Fruit fly (Drosophila melanogaster) whole organism, prepupa: ENCODE measurements around the gene CG31493.

Source experiments
- CG10669 ChIP-seq: fragments of 200-800 bp; sonication (Bioruptor generic); optimal IDR thresholded peaks from 3 replicates; lab custom pipeline; 2018; ENCODE audit warnings: missing biosample characterization, mild to moderate bottlenecking, missing genetic modification characterization, moderate library complexity
- CG11294 ChIP-seq: fragments of 200-800 bp; sonication (Bioruptor generic); IDR thresholded peaks from 2 replicates; pipeline ENCODE4 v1.3.6; 2022; ENCODE audit warnings: missing biosample characterization, missing genetic modification characterization
- CG11762 ChIP-seq: fragments of 200-800 bp; sonication (Bioruptor generic); optimal IDR thresholded peaks from 3 replicates; lab custom pipeline; 2016; ENCODE audit warnings: missing biosample characterization, missing genetic modification characterization; ENCODE audit not compliant: insufficient read depth
- CG1621 ChIP-seq: fragments of 200-800 bp; sonication (Bioruptor generic); optimal IDR thresholded peaks from 3 replicates; lab custom pipeline; 2018; ENCODE audit warnings: missing biosample characterization, mild to moderate bottlenecking, missing genetic modification characterization
- CG3032 ChIP-seq: fragments of 200-800 bp; optimal IDR thresholded peaks from 2 replicates; lab custom pipeline; 2019; ENCODE audit warnings: missing biosample characterization, mild to moderate bottlenecking, missing genetic modification characterization, moderate library complexity
- CG31627 ChIP-seq: fragments of 200-800 bp; sonication (Bioruptor generic); optimal IDR thresholded peaks from 3 replicates; lab custom pipeline; 2016; ENCODE audit warnings: missing biosample characterization, missing genetic modification characterization
- CG32006 ChIP-seq: fragments of 200-800 bp; sonication (Bioruptor generic); optimal IDR thresholded peaks from 3 replicates; lab custom pipeline; 2017; ENCODE audit warnings: missing biosample characterization, mild to moderate bottlenecking, missing genetic modification characterization
- CG34406 ChIP-seq: fragments of 200-800 bp; sonication (Bioruptor generic); optimal IDR thresholded peaks from 3 replicates; lab custom pipeline; 2016; ENCODE audit warnings: missing biosample characterization, missing genetic modification characterization
- CG4318 ChIP-seq: fragments of 200-800 bp; sonication (Bioruptor generic); optimal IDR thresholded peaks from 3 replicates; lab custom pipeline; 2017; ENCODE audit warnings: missing biosample characterization, mild to moderate bottlenecking, missing genetic modification characterization
- CG6163 ChIP-seq: fragments of 200-800 bp; sonication (Bioruptor generic); IDR thresholded peaks from 3 replicates; pipeline ENCODE4 v1.3.6; 2022; ENCODE audit warnings: missing biosample characterization, missing genetic modification characterization
- CG6276 ChIP-seq: fragments of 200-800 bp; sonication (Bioruptor generic); optimal IDR thresholded peaks from 2 replicates; lab custom pipeline; 2017; ENCODE audit warnings: missing biosample characterization, mild to moderate bottlenecking, missing genetic modification characterization
- CG6792 ChIP-seq: fragments of 200-800 bp; sonication (Bioruptor generic); optimal IDR thresholded peaks from 3 replicates; lab custom pipeline; 2016; ENCODE audit warnings: missing biosample characterization, missing genetic modification characterization
- CG6808 ChIP-seq: fragments of 200-800 bp; sonication (Bioruptor generic); optimal IDR thresholded peaks from 3 replicates; lab custom pipeline; 2017; ENCODE audit warnings: missing biosample characterization, missing genetic modification characterization, mild to moderate bottlenecking, moderate library complexity, missing genetic modification reagents
- CG6854 ChIP-seq: fragments of 200-800 bp; sonication (Bioruptor generic); optimal IDR thresholded peaks from 2 replicates; lab custom pipeline; 2017; ENCODE audit warnings: missing biosample characterization, mild to moderate bottlenecking, missing genetic modification characterization
- CG7368 ChIP-seq: fragments of 200-800 bp; sonication (Bioruptor generic); optimal IDR thresholded peaks from 3 replicates; lab custom pipeline; 2016; ENCODE audit warnings: missing biosample characterization, missing genetic modification characterization
- CG8119 ChIP-seq: fragments of 200-800 bp; sonication (Bioruptor generic); IDR thresholded peaks from 3 replicates; pipeline ENCODE4 v1.3.6; 2022; ENCODE audit warnings: missing biosample characterization, missing genetic modification characterization
- CG8319 ChIP-seq: fragments of 200-800 bp; sonication (Bioruptor generic); optimal IDR thresholded peaks from 3 replicates; lab custom pipeline; 2016; ENCODE audit warnings: missing biosample characterization, missing genetic modification characterization
- CG8632 ChIP-seq: fragments of 200-800 bp; sonication (Bioruptor generic); optimal IDR thresholded peaks from 3 replicates; lab custom pipeline; 2016; ENCODE audit warnings: missing biosample characterization, missing genetic modification characterization
- CG9139 ChIP-seq: fragments of 200-800 bp; sonication (Bioruptor generic); optimal IDR thresholded peaks from 3 replicates; lab custom pipeline; 2017; ENCODE audit warnings: missing biosample characterization, mild to moderate bottlenecking, missing genetic modification characterization
- Eip75B ChIP-seq: fragments of 200-800 bp; sonication (Bioruptor generic); optimal IDR thresholded peaks from 3 replicates; lab custom pipeline; 2016; ENCODE audit warnings: missing biosample characterization, missing genetic modification characterization
- Eip78C ChIP-seq: fragments of 200-800 bp; sonication (Bioruptor generic); peaks from one replicate; lab custom pipeline; 2016; ENCODE audit warnings: missing biosample characterization, missing genetic modification characterization
- Hr38 ChIP-seq: sonication (Bioruptor generic); optimal IDR thresholded peaks from 2 replicates; lab custom pipeline; 2016; ENCODE audit warnings: missing biosample characterization, missing genetic modification characterization
- Hr4 ChIP-seq: fragments of 200-800 bp; sonication (Bioruptor generic); optimal IDR thresholded peaks from 3 replicates; lab custom pipeline; 2016; ENCODE audit warnings: missing biosample characterization, missing genetic modification characterization
- Lpt ChIP-seq: fragments of 200-800 bp; sonication (Bioruptor generic); optimal IDR thresholded peaks from 3 replicates; lab custom pipeline; 2016; ENCODE audit warnings: missing biosample characterization, missing genetic modification characterization
- Met ChIP-seq: fragments of 200-800 bp; sonication (Bioruptor generic); optimal IDR thresholded peaks from 3 replicates; lab custom pipeline; 2016; ENCODE audit warnings: missing biosample characterization, missing genetic modification characterization
- OdsH ChIP-seq: fragments of 200-800 bp; sonication (Bioruptor generic); optimal IDR thresholded peaks from 3 replicates; lab custom pipeline; 2016; ENCODE audit warnings: missing biosample characterization, missing genetic modification characterization
- Sox102F ChIP-seq: fragments of 200-800 bp; sonication (Bioruptor generic); optimal IDR thresholded peaks from 2 replicates; lab custom pipeline; 2016; ENCODE audit warnings: missing biosample characterization, mild to moderate bottlenecking, missing genetic modification characterization
- Sox14 ChIP-seq: fragments of 200-800 bp; sonication (Bioruptor generic); optimal IDR thresholded peaks from 3 replicates; lab custom pipeline; 2016; ENCODE audit warnings: missing biosample characterization, missing genetic modification characterization
- Sox15 ChIP-seq: fragments of 200-800 bp; sonication (Bioruptor generic); optimal IDR thresholded peaks from 3 replicates; lab custom pipeline; 2016; ENCODE audit warnings: missing biosample characterization, missing genetic modification characterization
- achi ChIP-seq: fragments of 200-800 bp; sonication (Bioruptor generic); optimal IDR thresholded peaks from 3 replicates; lab custom pipeline; 2016; ENCODE audit warnings: missing biosample characterization, missing genetic modification characterization
- dac ChIP-seq: fragments of 200-800 bp; sonication (Bioruptor generic); optimal IDR thresholded peaks from 2 replicates; lab custom pipeline; 2017; ENCODE audit warnings: missing biosample characterization, mild to moderate bottlenecking, missing genetic modification characterization
- dsx ChIP-seq: fragments of 200-800 bp; optimal IDR thresholded peaks from 3 replicates; lab custom pipeline; 2019; ENCODE audit warnings: missing biosample characterization, mild to moderate bottlenecking, missing genetic modification characterization, moderate library complexity; ENCODE audit not compliant: poor library complexity, severe bottlenecking
- eg ChIP-seq: fragments of 200-800 bp; sonication (Bioruptor generic); IDR thresholded peaks from 3 replicates; pipeline ENCODE4 v1.3.6; 2022; ENCODE audit warnings: missing biosample characterization, missing genetic modification characterization
- esn ChIP-seq: fragments of 200-800 bp; sonication (Bioruptor generic); optimal IDR thresholded peaks from 2 replicates; lab custom pipeline; 2016; ENCODE audit warnings: missing biosample characterization, mild to moderate bottlenecking, missing genetic modification characterization, moderate library complexity
- fd85E ChIP-seq: fragments of 200-800 bp; sonication (Bioruptor generic); optimal IDR thresholded peaks from 3 replicates; lab custom pipeline; 2016; ENCODE audit warnings: missing biosample characterization, missing genetic modification characterization
- fkh ChIP-seq: fragments of 200-800 bp; sonication (Bioruptor generic); optimal IDR thresholded peaks from 3 replicates; lab custom pipeline; 2017; ENCODE audit warnings: missing biosample characterization, mild to moderate bottlenecking, missing genetic modification characterization, moderate library complexity
- lz ChIP-seq: fragments of 200-800 bp; sonication (Bioruptor generic); optimal IDR thresholded peaks from 3 replicates; lab custom pipeline; 2016; ENCODE audit warnings: missing biosample characterization, missing genetic modification characterization
- pdm3 ChIP-seq: fragments of 200-800 bp; sonication (Bioruptor generic); optimal IDR thresholded peaks from 3 replicates; lab custom pipeline; 2016; ENCODE audit warnings: missing biosample characterization, missing genetic modification characterization
- salr ChIP-seq, 2 experiments: fragments of 200-800 bp; sonication (Bioruptor generic); optimal IDR thresholded peaks; 3 replicates each; lab custom pipeline; 2016 to 2018; ENCODE audit warnings: missing biosample characterization in 2 of 2, missing genetic modification characterization in 2 of 2, mild to moderate bottlenecking in 1 of 2
- spab ChIP-seq: fragments of 200-800 bp; sonication (Bioruptor generic); optimal IDR thresholded peaks from 2 replicates; lab custom pipeline; 2017; ENCODE audit warnings: missing biosample characterization, mild to moderate bottlenecking, missing genetic modification characterization, missing genetic modification reagents
- ss ChIP-seq, 2 experiments: fragments of 200-800 bp; sonication (Bioruptor generic); optimal IDR thresholded peaks; 2 replicates in 1 of 2; 3 replicates in 1 of 2; lab custom pipeline; 2017 to 2018; ENCODE audit warnings: mild to moderate bottlenecking in 2 of 2, missing biosample characterization in 2 of 2, missing genetic modification characterization in 2 of 2, moderate library complexity in 1 of 2
- svp ChIP-seq: fragments of 200-800 bp; sonication (Bioruptor generic); peaks from one replicate; lab custom pipeline; 2016; ENCODE audit warnings: missing biosample characterization, missing genetic modification characterization
- vri ChIP-seq: fragments of 200-800 bp; sonication (Bioruptor generic); optimal IDR thresholded peaks from 3 replicates; lab custom pipeline; 2016; ENCODE audit warnings: missing biosample characterization, mild to moderate bottlenecking, missing genetic modification characterization

The CG31493 gene

DNA sequence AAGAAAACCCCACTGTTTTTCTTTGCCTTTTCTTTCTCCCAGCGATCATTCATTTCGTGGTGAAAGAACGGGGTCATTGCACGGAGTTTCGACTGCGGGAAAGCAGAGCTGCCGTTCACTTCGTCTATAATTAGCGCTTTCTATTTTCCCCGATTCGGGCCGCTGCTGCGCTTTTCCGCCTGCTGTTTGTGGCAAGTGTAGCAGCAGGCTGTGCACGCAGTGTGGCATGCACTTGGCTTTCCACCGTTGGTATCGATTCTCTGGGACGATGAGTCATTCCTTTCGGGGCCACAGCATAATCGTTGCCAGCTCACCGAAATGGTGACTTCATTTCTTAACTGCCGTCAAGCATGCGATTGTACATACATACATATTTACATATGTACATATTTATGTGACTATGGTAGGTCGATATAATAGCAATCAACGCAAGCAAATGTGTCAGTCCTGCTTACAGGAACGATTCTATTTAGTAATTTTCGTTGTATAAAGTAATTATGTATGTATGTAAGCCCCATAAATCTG lies 42.5 kb upstream of the CG31493 start (continued):
- TF ChIP-seq ss (GFP tag; optimal IDR thresholded peaks at IDR 0.05; lab: Kevin White, UChicago), result peak; percentile 3 to 87
- TF ChIP-seq Eip75B (GFP tag; lab: Kevin White, UChicago), result no peak
- TF ChIP-seq CG8319 (GFP tag; lab: Kevin White, UChicago), result no peak
- no peak for TF ChIP-seq CG6276
- peak; percentile 57 for TF ChIP-seq svp (GFP tag; lab: Kevin White, UChicago)
- TF ChIP-seq CG10669 (GFP tag; lab: Kevin White, UChicago), result no peak
- no peak for TF ChIP-seq achi (GFP tag; lab: Kevin White, UChicago)
- no peak for TF ChIP-seq CG11762 (GFP tag; lab: Kevin White, UChicago)
- TF ChIP-seq Sox15, result no peak
- TF ChIP-seq CG3032 (tag; lab: Kevin White, UChicago), result no peak
- no peak for TF ChIP-seq OdsH

DNA sequence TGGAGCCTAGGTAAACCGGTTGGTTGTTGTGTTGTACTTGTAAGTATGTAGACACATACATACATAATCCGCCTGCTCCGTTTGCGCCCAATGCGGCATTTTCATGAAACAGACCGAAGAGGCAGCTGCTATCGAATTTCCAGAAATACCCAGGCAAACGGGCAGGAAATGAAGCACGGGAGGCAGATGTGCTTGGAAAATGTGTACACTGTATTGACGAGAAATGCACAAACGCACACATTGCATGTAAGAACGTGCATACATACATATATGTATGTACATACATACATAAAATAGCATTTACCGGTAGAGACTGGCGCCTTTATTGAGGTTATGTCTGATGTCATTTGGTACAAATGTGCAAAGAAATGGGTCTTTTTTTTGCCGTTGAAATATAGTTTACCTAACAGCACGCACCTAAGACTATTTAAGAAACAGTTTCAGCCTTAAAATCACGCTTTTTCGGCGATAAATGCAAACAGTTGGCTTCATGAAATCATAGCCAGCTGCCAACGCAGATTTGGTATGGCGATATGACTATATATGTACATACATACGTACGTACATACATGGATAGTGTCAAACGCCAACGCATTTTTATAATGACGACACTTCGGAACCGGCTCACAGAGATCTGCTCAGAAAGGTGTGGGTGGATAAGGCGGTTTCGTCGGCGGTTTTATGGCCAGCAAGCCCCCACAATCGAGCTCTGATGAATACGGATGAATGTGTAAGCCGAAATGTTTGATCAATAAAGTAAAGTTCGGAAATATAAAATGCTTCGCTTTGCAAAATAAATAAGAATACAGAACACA lies 41.6 kb upstream of the CG31493 start:
- TF ChIP-seq CG6808 (GFP tag; lab: Kevin White, UChicago) (peak; percentile 35), CG6854 (peak; percentile 2), fd85E (GFP tag; lab: Kevin White, UChicago) (no peak), fkh (GFP tag; lab: Kevin White, UChicago) (peak; percentile 42), dsx (GFP tag; lab: Kevin White, UChicago) (peak; percentile 32), Eip78C (GFP tag; lab: Kevin White, UChicago) (peak; percentile 42), svp (GFP tag; lab: Kevin White, UChicago) (peak; percentile 11), achi (GFP tag; lab: Kevin White, UChicago) (peak; percentile 2), CG6163 (GFP tag; lab: Robert Waterston, UW) (no peak), dac (no peak), esn (GFP tag; lab: Kevin White, UChicago) (no peak), ss (GFP tag; optimal IDR thresholded peaks at IDR 0.05; lab: Kevin White, UChicago) (peak in 1 of 2 experiments; percentile 13), Met (GFP tag; lab: Kevin White, UChicago) (peak; percentile 12), Lpt (GFP tag; lab: Kevin White, UChicago) (peak; percentile 67)

DNA sequence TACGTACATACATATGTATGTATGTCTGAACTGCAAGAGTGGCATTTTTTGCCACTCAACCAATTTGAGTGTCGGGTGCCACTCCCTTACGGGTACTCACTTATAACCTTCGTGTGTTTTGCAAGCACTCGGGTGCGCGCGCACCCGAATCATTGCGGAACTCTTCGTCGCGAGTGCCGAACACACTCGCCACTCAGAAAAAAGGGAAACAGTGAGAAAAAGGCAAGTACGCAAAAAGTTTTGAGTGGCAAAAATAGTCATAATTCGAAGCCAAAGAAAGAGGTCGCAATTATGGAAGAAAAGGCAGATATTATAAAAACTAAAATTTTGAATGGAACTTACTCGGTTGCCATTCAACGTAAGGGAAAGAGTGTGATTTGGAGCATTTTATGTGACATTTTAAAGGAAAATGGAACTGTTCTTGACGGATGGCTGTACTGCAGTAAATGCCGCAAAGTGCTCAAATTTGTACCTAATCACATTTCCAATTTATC lies 41.0 kb upstream of the CG31493 start:
- TF ChIP-seq eg (GFP tag; lab: Robert Waterston, UW) (peak; percentile 34; the same call in 1 of the 3 replicates), spab (GFP tag; lab: Kevin White, UChicago) (no peak), pdm3 (no peak), CG34406 (peak; percentile 16), CG6163 (GFP tag; lab: Robert Waterston, UW) (0 out of 3 replicates have a peak, but pooled peaks have one; percentile 7), CG6792 (no peak), CG4318 (GFP tag; lab: Kevin White, UChicago) (no peak), vri (GFP tag; lab: Kevin White, UChicago) (no peak), CG11294 (GFP tag; lab: Robert Waterston, UW) (no peak), CG8632 (GFP tag; lab: Kevin White, UChicago) (peak; percentile 8), CG10669 (GFP tag; lab: Kevin White, UChicago) (no peak), Hr38 (GFP tag; lab: Kevin White, UChicago) (no peak), CG31627 (no peak), CG6808 (GFP tag; lab: Kevin White, UChicago) (no peak), Eip75B (GFP tag; lab: Kevin White, UChicago) (no peak), CG11762 (GFP tag; lab: Kevin White, UChicago) (no peak), Eip78C (GFP tag; lab: Kevin White, UChicago) (peak; percentile 68), CG9139 (GFP tag; lab: Kevin White, UChicago) (no peak), CG7368 (GFP tag; lab: Kevin White, UChicago) (no peak), Met (GFP tag; lab: Kevin White, UChicago) (peak; percentile 28), lz (GFP tag; lab: Kevin White, UChicago) (peak; percentile 1), CG1621 (peak; percentile 13), ss (GFP tag; optimal IDR thresholded peaks at IDR 0.05; lab: Kevin White, UChicago) (peak in 1 of 2 experiments; percentile 12), Hr4 (GFP tag; lab: Kevin White, UChicago) (peak; percentile 26), CG32006 (GFP tag; lab: Kevin White, UChicago) (no peak), salr (GFP tag; optimal IDR thresholded peaks at IDR 0.05; lab: Kevin White, UChicago) (peak in 1 of 2 experiments; percentile 3), OdsH (no peak), svp (GFP tag; lab: Kevin White, UChicago) (peak; percentile 52), fkh (GFP tag; lab: Kevin White, UChicago) (no peak), CG8119 (GFP tag; lab: Robert Waterston, UW) (peak; percentile 35; the same call in 2 of the 3 replicates), Sox14 (GFP tag; lab: Kevin White, UChicago) (peak; percentile 6), Sox102F (GFP tag; lab: Kevin White, UChicago) (no peak), CG3032 (tag; lab: Kevin White, UChicago) (peak; percentile 4), CG6854 (no peak)
